Fruit fly (Drosophila melanogaster): ENCODE data around the gene Pkcdelta.
A peak's percentile ranks its signal among the peaks of the same experiment; 100 is the strongest.

Gene Pkcdelta

dm6 chrX:12431924-12432323 is at the start of gene Pkcdelta:
TSS of gene Pkcdelta (plus strand) at chrX:12432224.
- no peak for TF ChIP-seq noc (tag; optimal IDR thresholded peaks at IDR 0.05)

DNA sequence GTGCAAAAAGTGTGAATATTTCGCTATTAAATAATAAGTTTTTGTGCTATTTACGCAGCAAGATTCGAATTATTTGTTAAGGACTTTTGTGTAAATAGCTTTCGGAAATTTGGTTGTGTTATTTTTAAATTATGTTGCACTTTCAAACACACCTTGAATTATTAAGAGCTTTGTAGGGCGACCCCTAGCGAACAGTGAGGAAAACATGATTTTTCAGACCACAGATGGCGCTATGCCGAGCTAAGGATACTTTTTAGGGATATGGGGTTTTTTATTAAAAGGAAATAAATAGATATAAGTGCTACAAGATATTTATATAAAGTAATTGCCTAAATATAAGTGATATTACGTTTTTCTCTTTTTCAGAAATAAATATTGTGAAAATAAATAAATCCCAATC is 45.8 kb upstream of the Pkcdelta start:
- no peak for TF ChIP-seq noc (tag; optimal IDR thresholded peaks at IDR 0.05)

DNA sequence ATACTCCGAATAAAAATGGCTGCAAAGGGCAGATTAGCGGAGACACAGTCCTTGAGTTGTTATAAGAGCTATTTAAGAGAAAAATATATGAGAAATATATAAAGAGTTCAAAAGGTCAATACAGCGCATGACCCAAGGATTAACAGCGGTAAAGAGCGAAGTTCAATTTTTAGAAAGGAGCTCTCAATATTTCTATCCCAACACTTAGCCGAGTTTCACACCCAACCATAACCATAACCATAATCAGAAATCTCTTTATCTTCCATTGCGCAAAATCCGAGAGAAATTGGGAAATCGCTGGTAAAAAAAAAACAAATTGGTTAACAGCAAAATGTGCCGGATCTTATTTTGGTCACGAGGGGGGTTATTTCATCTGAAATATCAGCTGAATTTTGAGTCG is 42.9 kb upstream of the Pkcdelta start:
- TF ChIP-seq noc (tag; optimal IDR thresholded peaks at IDR 0.05) = no peak

- TF ChIP-seq noc (tag; optimal IDR thresholded peaks at IDR 0.05) = no peak
Measured at dm6 chrX:12391732-12392131, 40.3 kb upstream of the Pkcdelta start.

DNA sequence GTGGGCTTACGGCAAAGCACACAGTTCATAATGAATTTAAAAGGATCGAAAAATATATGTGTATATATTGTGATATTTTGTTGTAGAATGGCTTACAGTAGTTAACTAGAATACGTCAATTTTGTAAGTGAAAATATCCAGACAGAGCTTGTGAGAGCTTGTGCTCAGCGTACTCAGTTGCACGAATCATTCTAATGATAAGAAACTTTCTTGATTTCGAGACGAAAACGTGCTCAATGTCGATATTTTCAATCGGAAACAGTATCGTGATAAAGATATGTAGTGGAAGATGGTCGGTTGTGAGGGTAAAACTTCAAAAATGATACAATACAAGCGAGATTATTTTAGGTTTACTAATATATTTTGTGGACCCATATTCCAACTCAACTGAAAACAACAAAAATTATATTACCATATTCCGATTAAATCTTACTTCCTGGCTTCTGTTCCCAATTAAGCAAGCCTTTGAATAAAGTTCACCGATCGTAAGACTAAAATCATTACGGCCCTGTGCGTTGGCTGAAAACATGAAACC is 23.6 kb upstream of the Pkcdelta start, which contains the start of the genes CG32651 and CG2574:
CG32651 (minus strand) TSS at position 101 of the 535 bp plus-strand sequence.
CG2574 (plus strand) TSS at position 485 of the 535 bp plus-strand sequence.
- no peak for TF ChIP-seq noc (tag; optimal IDR thresholded peaks at IDR 0.05)

- TF ChIP-seq noc (tag; optimal IDR thresholded peaks at IDR 0.05) = no peak
Measured at dm6 chrX:12431466-12431865, 558 bp upstream of the Pkcdelta start.

dm6 chrX:12434604-12435003 is 2.6 kb downstream of the Pkcdelta start:
- TF ChIP-seq noc (tag; optimal IDR thresholded peaks at IDR 0.05) = no peak

dm6 chrX:12437099-12437498 is 5.1 kb downstream of the Pkcdelta start:
- TF ChIP-seq noc (tag; optimal IDR thresholded peaks at IDR 0.05) = no peak

DNA sequence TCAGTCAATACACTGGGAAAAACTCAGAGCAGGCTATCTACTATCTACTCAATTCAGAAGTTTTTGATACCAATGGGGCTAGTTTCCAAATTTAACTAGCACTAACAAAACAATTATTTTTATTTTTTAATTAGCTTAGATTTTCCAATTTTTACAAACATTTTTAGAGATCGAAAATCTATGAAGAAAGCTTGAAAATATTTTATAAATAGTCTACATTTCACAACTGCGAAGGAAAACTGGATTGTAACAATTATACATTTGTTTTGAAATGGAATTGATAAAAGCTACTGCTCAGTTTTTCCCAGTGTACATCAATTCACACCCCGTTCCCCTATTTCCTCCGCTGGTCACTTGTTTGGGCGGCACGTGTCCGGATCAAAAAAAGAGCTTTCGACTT is 15.8 kb downstream of the Pkcdelta start:
- peak; percentile 28 for TF ChIP-seq noc (tag; optimal IDR thresholded peaks at IDR 0.05)

dm6 chrX:12453704-12454103 is 21.7 kb downstream of the Pkcdelta start:
- no peak for TF ChIP-seq noc (tag; optimal IDR thresholded peaks at IDR 0.05)

DNA sequence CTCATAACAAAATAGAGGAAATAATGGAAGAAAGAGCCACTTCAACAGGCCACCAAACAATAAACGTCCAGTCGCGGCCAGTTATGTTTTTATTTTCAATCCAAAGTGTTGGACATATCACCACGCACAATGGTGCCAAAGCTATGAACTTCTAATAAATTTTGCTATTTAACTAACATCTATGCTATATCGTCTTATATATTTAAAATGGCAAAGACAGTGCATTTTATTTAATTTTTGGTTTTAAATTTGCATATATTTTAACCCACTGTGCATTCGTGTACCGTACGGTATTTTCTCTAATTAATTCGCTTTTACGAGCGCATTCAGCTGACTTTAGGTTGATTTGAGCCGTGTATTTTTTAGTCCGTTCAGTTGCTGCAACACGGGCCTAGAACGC is 22.3 kb downstream of the Pkcdelta start, which contains the start of gene CG15927:
CG15927 (plus strand) TSS at position 372 of the 400 bp plus-strand sequence.
- TF ChIP-seq noc (tag; optimal IDR thresholded peaks at IDR 0.05) = no peak

DNA sequence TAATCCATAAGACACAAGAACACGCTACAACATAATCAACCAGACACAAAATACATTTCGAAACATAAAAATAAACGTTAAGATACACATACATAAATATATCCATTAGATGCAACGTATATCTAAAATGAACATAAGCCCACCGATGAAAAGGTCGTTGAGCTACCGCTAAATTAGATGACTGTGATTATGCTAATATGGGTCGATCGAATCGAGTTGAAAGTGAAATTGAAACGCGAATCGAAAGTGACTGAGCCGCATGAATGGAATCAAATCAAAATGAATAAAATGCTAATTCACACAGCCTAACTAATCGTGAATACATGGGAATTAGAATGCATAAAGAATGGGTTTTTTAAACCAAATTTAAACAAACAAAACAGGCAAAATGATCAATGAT is 23.9 kb downstream of the Pkcdelta start:
- TF ChIP-seq noc (tag; optimal IDR thresholded peaks at IDR 0.05) = no peak

DNA sequence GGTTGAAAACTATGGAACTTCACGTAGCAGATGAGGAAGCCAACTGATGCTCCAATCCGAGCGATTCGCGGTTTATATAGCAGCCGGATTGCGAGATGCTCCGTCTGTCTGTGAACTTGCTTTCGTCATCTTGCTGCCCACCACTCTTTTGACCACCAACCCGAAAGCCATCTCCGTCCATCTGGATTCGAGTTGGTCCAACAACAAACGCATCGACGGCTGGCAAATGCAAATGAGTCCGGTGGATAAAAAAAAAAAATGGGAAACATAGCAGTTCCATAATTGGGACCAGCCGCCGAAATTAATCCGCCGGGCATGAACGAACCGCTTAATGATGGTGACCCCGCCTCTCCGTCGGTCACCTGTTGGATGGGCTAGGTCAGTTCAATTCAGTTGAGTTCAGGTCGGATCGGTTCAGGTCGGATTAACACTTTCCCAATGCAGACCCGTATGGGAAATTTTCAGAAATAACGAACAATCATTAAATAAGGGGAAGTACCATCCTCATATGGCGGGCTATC is 25.7 kb downstream of the Pkcdelta start, which contains the start of gene CG15731:
CG15731 (minus strand) TSS at position 51 of the 521 bp plus-strand sequence.
- no peak for TF ChIP-seq noc (tag; optimal IDR thresholded peaks at IDR 0.05)

dm6 chrX:12462216-12462615 is 30.2 kb downstream of the Pkcdelta start:
- no peak for TF ChIP-seq noc (tag; optimal IDR thresholded peaks at IDR 0.05)

dm6 chrX:12462936-12463558 is 31.0 kb downstream of the Pkcdelta start, which contains the start of the genes Rab40 and CG42258:
TSS of gene Rab40 (minus strand) at chrX:12463112.
TSS of gene CG42258 (plus strand) at chrX:12463528.
- peak; percentile 35 for TF ChIP-seq noc (tag; optimal IDR thresholded peaks at IDR 0.05)

DNA sequence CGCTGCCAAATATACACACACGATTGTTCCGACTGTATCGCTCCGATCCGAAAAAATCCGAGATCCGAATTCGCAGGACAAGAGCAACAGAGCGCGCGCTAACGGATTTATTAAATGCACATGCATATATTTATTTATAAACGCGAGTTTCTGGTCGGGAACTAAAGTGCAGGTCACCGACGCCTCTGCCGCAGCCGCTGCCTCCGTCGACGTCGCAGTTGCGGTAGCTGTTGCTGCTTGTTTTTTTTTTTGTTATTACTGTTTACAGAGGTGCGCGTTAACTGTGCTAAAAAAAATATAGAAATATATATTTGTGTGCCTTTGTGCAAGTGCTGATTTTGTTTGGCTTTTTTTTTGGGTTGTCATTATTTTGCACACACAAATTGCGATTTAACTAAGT is 31.5 kb downstream of the Pkcdelta start:
- no peak for TF ChIP-seq noc (tag; optimal IDR thresholded peaks at IDR 0.05)

DNA sequence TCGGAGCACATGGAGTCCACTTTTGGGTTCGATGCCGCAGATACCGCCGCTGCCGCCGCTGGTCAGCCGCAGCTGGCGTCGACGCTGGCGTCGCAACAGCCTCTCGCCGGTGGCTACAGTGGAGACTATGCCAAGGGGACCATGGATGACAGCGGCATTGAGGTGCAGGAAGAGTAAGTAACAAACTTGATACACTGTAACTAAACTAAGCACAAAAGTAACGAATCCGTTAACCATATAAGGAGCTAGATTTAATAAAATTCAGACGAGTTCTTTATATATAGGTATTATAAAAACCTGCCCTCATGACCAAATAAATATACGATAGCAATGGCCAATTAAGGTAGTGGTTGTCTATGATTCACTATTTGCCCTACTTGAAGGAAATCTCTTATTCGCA is 33.3 kb downstream of the Pkcdelta start:
- no peak for TF ChIP-seq noc (tag; optimal IDR thresholded peaks at IDR 0.05)
